Worm (Caenorhabditis elegans) whole organism, L1 larva: ENCODE measurements around the gene exos-4.1.

ENCODE experiments used
- C04F5.9 ChIP-seq: sonication (generic microtip); optimal IDR thresholded peaks from 2 replicates; lab custom pipeline; 2016; ENCODE audit warnings: missing genetic modification characterization, missing compliant biosample characterization
- C16A3.4 ChIP-seq: fragments of 150-350 bp; optimal IDR thresholded peaks from 2 replicates; lab custom pipeline; 2014; ENCODE audit warnings: missing biosample characterization, missing genetic modification characterization
- C34B4.2 ChIP-seq: sonication (generic microtip); optimal IDR thresholded peaks from 2 replicates; lab custom pipeline; 2017; ENCODE audit warnings: mild to moderate bottlenecking, missing genetic modification characterization, missing compliant biosample characterization
- Y116A8C.19 ChIP-seq: sonication (generic microtip); optimal IDR thresholded peaks from 2 replicates; lab custom pipeline; 2016; ENCODE audit warnings: missing compliant biosample characterization, missing genetic modification characterization, borderline replicate concordance
- aha-1 ChIP-seq: fragments of 150-350 bp; optimal IDR thresholded peaks from 2 replicates; lab custom pipeline; 2014; ENCODE audit warnings: missing biosample characterization, missing genetic modification characterization
- alr-1 ChIP-seq: fragments of 200-800 bp; sonication (Bioruptor generic); optimal IDR thresholded peaks from 2 replicates; lab custom pipeline; 2018; ENCODE audit warnings: borderline replicate concordance, mild to moderate bottlenecking, missing genetic modification characterization, missing compliant biosample characterization
- ceh-63 ChIP-seq: fragments of 200-800 bp; sonication (Bioruptor generic); optimal IDR thresholded peaks from 2 replicates; lab custom pipeline; 2018; ENCODE audit warnings: mild to moderate bottlenecking, missing genetic modification characterization, missing compliant biosample characterization
- ceh-8 ChIP-seq: fragments of 200-800 bp; sonication (Bioruptor generic); optimal IDR thresholded peaks from 2 replicates; lab custom pipeline; 2018; ENCODE audit warnings: mild to moderate bottlenecking, missing genetic modification characterization, moderate library complexity, missing compliant biosample characterization
- ceh-88 ChIP-seq: fragments of 200-800 bp; sonication (Bioruptor generic); IDR thresholded peaks from 2 replicates; pipeline ENCODE4 v1.3.6; 2022; ENCODE audit warnings: missing genetic modification characterization, missing compliant biosample characterization
- ceh-90 ChIP-seq: sonication (generic microtip); optimal IDR thresholded peaks from 2 replicates; lab custom pipeline; 2016; ENCODE audit warnings: missing genetic modification characterization, missing compliant biosample characterization
- ces-1 ChIP-seq: fragments of 150-350 bp; optimal IDR thresholded peaks from 2 replicates; lab custom pipeline; 2014; ENCODE audit warnings: missing biosample characterization, missing genetic modification reagents, missing genetic modification characterization
- dpl-1 ChIP-seq, 3 experiments: fragments of 150-350 bp in 2 of 3; sonication (generic microtip) in 1 of 3; optimal IDR thresholded peaks; 2 replicates each; lab custom pipeline; 2014 to 2017; ENCODE audit warnings: missing biosample characterization in 3 of 3, missing genetic modification characterization in 3 of 3, missing genetic modification reagents in 3 of 3
- egl-13 ChIP-seq: sonication (generic microtip); optimal IDR thresholded peaks from 2 replicates; lab custom pipeline; 2016; ENCODE audit warnings: missing genotype, missing genetic modification reagents, missing genetic modification characterization, missing compliant biosample characterization
- egl-27 ChIP-seq, 2 experiments: fragments of 150-350 bp in 1 of 2; sonication (generic microtip); optimal IDR thresholded peaks; 3 replicates each; lab custom pipeline; 2017 to 2018; ENCODE audit warnings: missing biosample characterization in 2 of 2, missing genetic modification characterization in 2 of 2, missing genetic modification reagents in 2 of 2
- elt-3 ChIP-seq, 6 experiments: fragments of 150-350 bp in 1 of 6; sonication (generic microtip); optimal IDR thresholded peaks; 2 replicates each; lab custom pipeline; 2017 to 2018; ENCODE audit warnings: missing biosample characterization in 6 of 6, missing genetic modification characterization in 6 of 6, inconsistent platforms in 1 of 6
- ets-5 ChIP-seq: fragments of 200-800 bp; sonication (Bioruptor generic); IDR thresholded peaks from 2 replicates; pipeline ENCODE4 v1.3.6; 2022; ENCODE audit warnings: missing genetic modification characterization, missing compliant biosample characterization
- fkh-8 ChIP-seq: sonication (generic microtip); optimal IDR thresholded peaks from 2 replicates; lab custom pipeline; 2016; ENCODE audit warnings: mild to moderate bottlenecking, missing genetic modification characterization, missing compliant biosample characterization
- hlh-17 ChIP-seq: fragments of 200-800 bp; sonication (Bioruptor generic); optimal IDR thresholded peaks from 2 replicates; lab custom pipeline; 2018; ENCODE audit warnings: missing genetic modification characterization, mild to moderate bottlenecking, missing compliant biosample characterization, moderate library complexity, borderline replicate concordance
- irx-1 ChIP-seq: sonication (generic microtip); optimal IDR thresholded peaks from 2 replicates; lab custom pipeline; 2016; ENCODE audit warnings: missing genetic modification characterization, missing compliant biosample characterization
- isw-1 ChIP-seq: fragments of 200-800 bp; sonication (Bioruptor generic); IDR thresholded peaks from 2 replicates; pipeline ENCODE4 v1.3.6; 2022; ENCODE audit warnings: missing genetic modification characterization, missing compliant biosample characterization
- jun-1 ChIP-seq: fragments of 150-350 bp; optimal IDR thresholded peaks from 2 replicates; lab custom pipeline; 2014; ENCODE audit warnings: missing biosample characterization, missing genetic modification reagents, missing genetic modification characterization
- lin-14 ChIP-seq: fragments of 200-800 bp; sonication (Bioruptor generic); optimal IDR thresholded peaks from 2 replicates; lab custom pipeline; 2018; ENCODE audit warnings: mild to moderate bottlenecking, missing genetic modification characterization, moderate library complexity, missing compliant biosample characterization
- lin-39 ChIP-seq: fragments of 150-350 bp; optimal IDR thresholded peaks from 2 replicates; lab custom pipeline; 2014; ENCODE audit warnings: missing biosample characterization, missing genetic modification reagents, missing genetic modification characterization
- mab-9 ChIP-seq: fragments of 200-800 bp; sonication (Bioruptor generic); IDR thresholded peaks from 2 replicates; pipeline ENCODE4 v1.3.6; 2022; ENCODE audit warnings: missing genetic modification reagents, missing genetic modification characterization, missing compliant biosample characterization
- mef-2 ChIP-seq: fragments of 150-350 bp; optimal IDR thresholded peaks from 2 replicates; lab custom pipeline; 2014; ENCODE audit warnings: missing biosample characterization, missing genetic modification characterization
- mep-1 ChIP-seq: fragments of 150-350 bp; optimal IDR thresholded peaks from 2 replicates; lab custom pipeline; 2014; ENCODE audit warnings: missing biosample characterization, missing genetic modification characterization
- nhr-12 ChIP-seq: sonication (generic microtip); optimal IDR thresholded peaks from 2 replicates; lab custom pipeline; 2017; ENCODE audit warnings: missing biosample characterization, missing genetic modification characterization
- nhr-237 ChIP-seq: fragments of 150-350 bp; optimal IDR thresholded peaks from 2 replicates; lab custom pipeline; 2014; ENCODE audit warnings: missing biosample characterization, missing genetic modification characterization
- nhr-28 ChIP-seq: fragments of 150-350 bp; optimal IDR thresholded peaks from 2 replicates; lab custom pipeline; 2014; ENCODE audit warnings: missing biosample characterization, missing genetic modification characterization
- nhr-77 ChIP-seq: fragments of 150-350 bp; optimal IDR thresholded peaks from 2 replicates; lab custom pipeline; 2014; ENCODE audit warnings: missing biosample characterization, missing genetic modification characterization
- nhr-84 ChIP-seq: sonication (generic microtip); optimal IDR thresholded peaks from 2 replicates; lab custom pipeline; 2017; ENCODE audit warnings: missing biosample characterization, missing genetic modification characterization
- rnt-1 ChIP-seq: sonication (generic microtip); optimal IDR thresholded peaks from 2 replicates; lab custom pipeline; 2016; ENCODE audit warnings: mild to moderate bottlenecking, missing genetic modification characterization, moderate library complexity, missing compliant biosample characterization
- skn-1 ChIP-seq: fragments of 150-350 bp; optimal IDR thresholded peaks from 2 replicates; lab custom pipeline; 2014; ENCODE audit warnings: missing biosample characterization, missing genetic modification characterization
- snpc-4 ChIP-seq: fragments of 150-350 bp; optimal IDR thresholded peaks from 2 replicates; lab custom pipeline; 2014; ENCODE audit warnings: missing biosample characterization, missing genetic modification characterization
- unc-130 ChIP-seq: fragments of 150-350 bp; optimal IDR thresholded peaks from 2 replicates; lab custom pipeline; 2017; ENCODE audit warnings: missing biosample characterization, missing genetic modification characterization, inconsistent platforms
- unc-86 ChIP-seq: sonication (generic microtip); optimal IDR thresholded peaks from 2 replicates; lab custom pipeline; 2016; ENCODE audit warnings: missing genetic modification characterization, missing compliant biosample characterization
- unc-98 ChIP-seq: fragments of 200-800 bp; sonication (Bioruptor generic); IDR thresholded peaks from 2 replicates; pipeline ENCODE4 v1.3.6; 2022; ENCODE audit warnings: missing genetic modification characterization, missing compliant biosample characterization
- ztf-11 ChIP-seq, 2 experiments: sonication (generic microtip); optimal IDR thresholded peaks; 2 replicates each; lab custom pipeline; 2016 to 2017; ENCODE audit warnings: missing genetic modification characterization in 2 of 2, missing biosample characterization in 1 of 2, missing compliant biosample characterization in 1 of 2
- ztf-4 ChIP-seq: fragments of 150-350 bp; optimal IDR thresholded peaks from 2 replicates; lab custom pipeline; 2014; ENCODE audit warnings: missing biosample characterization, missing genetic modification characterization

Gene exos-4.1

DNA sequence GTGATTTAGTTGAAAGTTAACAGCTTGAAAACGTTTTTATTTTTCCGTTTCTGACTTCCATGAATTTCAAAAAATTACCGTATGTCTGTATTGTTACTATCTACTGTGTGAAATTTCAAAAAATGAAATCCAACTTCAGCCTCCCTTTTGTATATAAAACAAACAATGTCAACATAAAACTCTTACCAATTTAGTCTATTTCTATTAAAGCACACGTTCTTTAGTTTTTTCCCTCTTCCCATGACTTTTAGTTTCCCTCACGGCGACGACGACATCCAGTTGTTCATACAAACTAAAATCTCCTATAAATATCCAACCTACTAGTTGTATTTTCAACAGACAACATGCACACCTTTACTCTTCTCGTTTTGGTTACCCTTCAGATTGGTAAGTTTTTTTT is 39.5 kb upstream of the exos-4.1 start, which contains the start of gene scl-3:
Gene scl-3, plus strand, starts transcription at position 301 of the 400 bp plus-strand sequence.
- TF ChIP-seq fkh-8 (tag; lab: Kevin White, UChicago) (no peak), C04F5.9 (tag; lab: Kevin White, UChicago) (no peak), Y116A8C.19 (tag; lab: Kevin White, UChicago) (no peak), ceh-63 (no peak), irx-1 (tag; lab: Kevin White, UChicago) (no peak), rnt-1 (tag; lab: Kevin White, UChicago) (no peak), ztf-11 (tag; optimal IDR thresholded peaks at IDR 0.05; lab: Kevin White, UChicago) (no peak), mab-9 (GFP tag; lab: Robert Waterston, UW) (no peak), elt-3 (tag; optimal IDR thresholded peaks at IDR 0.05; lab: Kevin White, UChicago) (no peak), mep-1 (tag; lab: Kevin White, UChicago) (no peak), isw-1 (GFP tag; lab: Robert Waterston, UW) (no peak), egl-13 (tag; lab: Kevin White, UChicago) (no peak), ceh-88 (no peak), skn-1 (no peak), ceh-90 (no peak)

DNA sequence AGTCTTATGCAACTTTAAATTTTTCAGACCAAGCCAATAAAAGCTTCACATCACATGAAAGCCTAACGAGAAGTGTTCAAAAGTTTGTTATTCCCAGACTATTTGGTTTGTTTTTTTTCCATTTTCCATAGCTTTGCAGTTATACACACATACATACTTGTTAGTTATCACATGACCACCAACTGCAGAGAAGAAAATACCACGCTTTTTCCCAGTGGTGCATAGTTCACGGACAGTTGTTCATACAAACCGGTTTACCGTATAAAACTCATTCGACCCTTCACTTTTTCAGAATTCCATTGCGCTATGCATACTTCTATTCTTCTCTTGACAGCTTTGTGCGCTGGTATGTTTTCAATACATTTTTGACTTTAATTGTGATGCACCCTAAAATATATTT is 35.1 kb upstream of the exos-4.1 start, which contains the start of gene scl-5:
Gene scl-5, plus strand, starts transcription at position 301 of the 400 bp plus-strand sequence.
- TF ChIP-seq ztf-4 (tag; lab: Kevin White, UChicago) (no peak), Y116A8C.19 (tag; lab: Kevin White, UChicago) (no peak), isw-1 (GFP tag; lab: Robert Waterston, UW) (no peak), lin-14 (GFP tag; lab: Kevin White, UChicago) (no peak), C04F5.9 (tag; lab: Kevin White, UChicago) (no peak), ces-1 (no peak), ceh-63 (no peak), nhr-28 (tag; lab: Kevin White, UChicago) (no peak), mef-2 (tag; lab: Kevin White, UChicago) (no peak), unc-98 (GFP tag; lab: Robert Waterston, UW) (no peak), dpl-1 (GFP tag; optimal IDR thresholded peaks at IDR 0.05; lab: Kevin White, UChicago) (no peak), lin-39 (tag; lab: Kevin White, UChicago) (no peak), hlh-17 (no peak), C16A3.4 (tag; lab: Kevin White, UChicago) (no peak), snpc-4 (tag; lab: Kevin White, UChicago) (no peak), unc-86 (no peak), alr-1 (tag; lab: Kevin White, UChicago) (no peak), nhr-77 (tag; lab: Kevin White, UChicago) (no peak), nhr-12 (tag; lab: Kevin White, UChicago) (no peak)

DNA sequence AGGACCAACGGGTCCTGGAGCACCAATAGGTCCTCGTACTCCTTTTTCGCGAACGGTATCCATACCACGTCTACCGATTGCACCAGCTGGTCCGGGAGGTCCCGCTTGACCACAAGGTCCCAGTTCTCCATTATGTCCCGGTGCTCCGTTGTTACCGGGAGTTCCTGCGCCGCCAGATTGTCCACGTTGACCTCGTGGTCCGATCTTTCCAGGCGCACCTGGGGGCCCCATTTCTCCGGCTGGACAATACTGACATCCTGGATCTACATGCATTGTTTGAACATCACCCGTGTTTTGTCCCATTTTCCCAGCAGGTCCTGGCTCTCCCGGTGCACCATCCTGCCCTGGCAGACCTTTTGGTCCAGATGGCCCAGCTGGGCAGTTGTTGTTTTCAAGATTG is 32.8 kb upstream of the exos-4.1 start:
- TF ChIP-seq elt-3 (tag; optimal IDR thresholded peaks at IDR 0.05; lab: Kevin White, UChicago), result no peak
- TF ChIP-seq, all 84 proteins: peak for 0

DNA sequence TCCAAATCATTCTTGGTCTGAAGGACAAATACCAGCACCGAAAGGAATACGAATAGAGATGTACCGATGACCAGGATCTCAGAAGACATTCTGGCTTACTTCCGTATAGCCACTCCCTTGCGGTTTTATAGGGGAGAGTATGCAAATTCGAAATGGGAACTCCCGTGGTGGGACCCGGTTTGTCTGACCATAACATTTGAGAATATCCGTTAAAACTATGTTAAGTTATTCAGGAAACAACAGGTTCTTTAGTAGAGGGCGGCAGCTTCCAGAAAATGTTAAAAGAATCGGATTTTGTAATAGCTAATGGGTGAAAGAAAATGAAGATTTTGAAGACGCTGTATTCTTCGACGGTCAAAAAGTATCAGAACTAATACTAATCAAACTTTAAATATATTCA is 31.6 kb upstream of the exos-4.1 start, which contains the start of gene col-131:
Gene col-131, minus strand, starts transcription at position 101 of the 400 bp plus-strand sequence.
- TF ChIP-seq nhr-237 (no peak), jun-1 (tag; lab: Kevin White, UChicago) (no peak), ceh-8 (GFP tag; lab: Kevin White, UChicago) (no peak), egl-27 (tag; optimal IDR thresholded peaks at IDR 0.05; lab: Kevin White, UChicago) (no peak), ces-1 (no peak), ets-5 (GFP tag; lab: Robert Waterston, UW) (no peak), C34B4.2 (no peak), aha-1 (tag; lab: Kevin White, UChicago) (no peak), nhr-84 (tag; lab: Kevin White, UChicago) (no peak), unc-130 (tag; lab: Kevin White, UChicago) (no peak)
